Worm (Caenorhabditis elegans) whole organism, L2 larva: ENCODE results near the gene T18D3.6.

ENCODE experiments used
- ZK546.5 ChIP-seq: sonication (generic microtip); optimal IDR thresholded peaks from 2 replicates; lab custom pipeline; 2017; ENCODE audit warnings: missing biosample characterization, missing genetic modification characterization
- ama-1 ChIP-seq: fragments of 150-350 bp; optimal IDR thresholded peaks from 2 replicates; lab custom pipeline; 2018; ENCODE audit warnings: inconsistent platforms
- mdl-1 ChIP-seq, 2 experiments: fragments of 150-350 bp in 1 of 2; sonication (generic microtip) in 1 of 2; optimal IDR thresholded peaks; 2 replicates each; lab custom pipeline; 2017; ENCODE audit warnings: missing biosample characterization in 2 of 2, missing genetic modification characterization in 2 of 2
- nhr-23 ChIP-seq: fragments of 150-350 bp; optimal IDR thresholded peaks from 2 replicates; lab custom pipeline; 2014; ENCODE audit warnings: missing biosample characterization, missing genetic modification reagents, missing genetic modification characterization
- nhr-25 ChIP-seq: fragments of 150-350 bp; sonication (generic microtip); optimal IDR thresholded peaks from 3 replicates; lab custom pipeline; 2014; ENCODE audit warnings: missing biosample characterization, missing genetic modification characterization
- unc-62 ChIP-seq: fragments of 150-350 bp; optimal IDR thresholded peaks from 2 replicates; lab custom pipeline; 2014; ENCODE audit warnings: missing biosample characterization, missing genetic modification reagents, missing genetic modification characterization

ce11 chrX:12406592-12406991 lies 43.1 kb upstream of the T18D3.6 start:
- TF ChIP-seq mdl-1 (tag; optimal IDR thresholded peaks at IDR 0.05; lab: Kevin White, UChicago) (no peak), ama-1 (lab: Kevin White, UChicago) (no peak), nhr-25 (no peak), nhr-23 (no peak), unc-62 (GFP tag; lab: Kevin White, UChicago) (no peak), ZK546.5 (tag; lab: Kevin White, UChicago) (no peak)
